Worm (Caenorhabditis elegans): ENCODE data around the gene pud-1.1.

DNA sequence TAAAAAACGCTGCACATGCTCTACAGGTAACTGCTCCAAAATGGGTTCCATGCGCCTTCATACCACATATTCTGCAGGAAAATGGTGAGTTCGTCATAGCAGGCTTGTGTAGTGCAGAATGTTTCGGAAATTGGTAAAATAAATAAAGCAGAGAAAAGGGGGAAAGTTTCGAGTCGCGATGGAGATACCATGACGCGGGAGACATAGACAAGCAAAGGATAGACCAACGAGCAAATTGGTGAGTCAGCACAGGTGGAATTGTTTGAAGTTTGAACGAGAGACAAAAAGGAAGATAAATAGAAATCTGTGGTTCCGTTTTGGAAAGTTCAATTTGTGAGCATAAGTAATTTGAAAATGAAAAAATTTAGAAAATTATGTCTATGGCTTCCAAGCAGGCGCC, 39.9 kb upstream of the pud-1.1 start, which contains the start of gene nhr-225:
- TF ChIP-seq unc-62 (GFP tag; optimal IDR thresholded peaks at IDR 0.05 in 1 of 2): no peak
- TF ChIP-seq unc-62 (tag; optimal IDR thresholded peaks at IDR 0.05): no peak
- TF ChIP-seq nhr-77 (tag; optimal IDR thresholded peaks at IDR 0.05): no peak
- no peak for TF ChIP-seq nhr-76 (tag; optimal IDR thresholded peaks at IDR 0.05)
- no peak for TF ChIP-seq aly-2 (tag; optimal IDR thresholded peaks at IDR 0.05)

Measured in whole organism, L4 larva.